In the genomic region with DNA sequence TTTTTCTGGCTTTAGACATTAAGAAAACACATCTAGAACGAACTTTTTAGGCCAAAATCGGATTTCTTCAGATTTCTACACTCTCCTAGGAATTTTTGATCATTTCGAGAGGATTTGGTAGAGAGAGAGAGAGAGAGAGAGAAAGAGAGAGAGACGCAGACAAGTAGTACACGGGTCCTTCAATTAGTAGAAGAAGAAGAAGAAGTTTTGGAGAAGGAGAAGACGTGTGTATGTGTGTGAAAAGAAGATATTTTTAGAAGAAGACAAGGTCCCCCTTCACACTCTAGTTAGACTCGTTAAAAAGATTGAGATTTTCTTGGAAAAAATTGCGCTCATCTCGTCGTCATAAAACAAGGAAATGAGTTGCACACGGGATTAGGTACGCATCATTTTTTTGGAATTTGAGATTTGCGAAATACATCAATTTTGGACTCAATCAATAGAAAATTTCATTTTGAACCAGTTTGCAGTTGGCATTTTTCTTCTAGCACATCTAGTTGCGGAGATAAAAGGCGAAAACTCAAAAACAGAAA, we compare ENCODE assay signal across 6 worm cellular contexts.
TF ChIP-seq lines count a peak whose summit lies in the region.

No protein-coding gene starts in this region.

TF ChIP-seq in whole organism, L1 larva, 84 proteins besides CTCF, POLR2A, EP300 and RAD21 (continues in another document):
- no peak for TF ChIP-seq aly-2 (tag; optimal IDR thresholded peaks at IDR 0.05; lab: Kevin White, UChicago)
- TF ChIP-seq nhr-84 (tag; optimal IDR thresholded peaks at IDR 0.05; lab: Kevin White, UChicago) = no peak
- TF ChIP-seq hlh-17 (GFP tag; optimal IDR thresholded peaks at IDR 0.05; lab: Kevin White, UChicago; ENCODE audit: borderline replicate concordance) = no peak
- peak; percentile 91 for TF ChIP-seq dsc-1 (tag; optimal IDR thresholded peaks at IDR 0.05; lab: Kevin White, UChicago)
- TF ChIP-seq unc-86 (tag; optimal IDR thresholded peaks at IDR 0.05; lab: Kevin White, UChicago) = peak; percentile 53
- TF ChIP-seq fkh-10 (GFP tag; optimal IDR thresholded peaks at IDR 0.05; lab: Kevin White, UChicago) = peak; percentile 12
- no peak for TF ChIP-seq nhr-90 (tag; optimal IDR thresholded peaks at IDR 0.05; lab: Kevin White, UChicago; ENCODE audit: poor library complexity)
- no peak for TF ChIP-seq mef-2 (tag; optimal IDR thresholded peaks at IDR 0.05; lab: Kevin White, UChicago)
- no peak for TF ChIP-seq ztf-11 (tag; optimal IDR thresholded peaks at IDR 0.05; lab: Kevin White, UChicago)
- TF ChIP-seq nhr-71 (tag; optimal IDR thresholded peaks at IDR 0.05; lab: Kevin White, UChicago) = peak; percentile 31
- TF ChIP-seq aha-1 (tag; optimal IDR thresholded peaks at IDR 0.05; lab: Kevin White, UChicago) = no peak
- TF ChIP-seq ceh-88 (GFP tag; IDR thresholded peaks at IDR 0.05; lab: Robert Waterston, UW) = no peak
- TF ChIP-seq ceh-63 (GFP tag; optimal IDR thresholded peaks at IDR 0.05; lab: Kevin White, UChicago) = no peak
- TF ChIP-seq mab-9 (GFP tag; IDR thresholded peaks at IDR 0.05; lab: Robert Waterston, UW) = no peak

TF ChIP-seq in whole organism, L2 larva, 48 proteins besides CTCF, POLR2A, EP300 and RAD21:
- TF ChIP-seq elt-1 (tag; optimal IDR thresholded peaks at IDR 0.05; lab: Kevin White, UChicago) = no peak
- no peak for TF ChIP-seq nhr-12 (tag; optimal IDR thresholded peaks at IDR 0.05; lab: Kevin White, UChicago)
- peak; percentile 9 for TF ChIP-seq C34F6.9 (tag; optimal IDR thresholded peaks at IDR 0.05; lab: Kevin White, UChicago)
- TF ChIP-seq nhr-25 (tag; optimal IDR thresholded peaks at IDR 0.05; lab: Kevin White, UChicago) = no peak
- no peak for TF ChIP-seq aly-2 (tag; optimal IDR thresholded peaks at IDR 0.05; lab: Kevin White, UChicago)
- TF ChIP-seq nhr-129 (tag; optimal IDR thresholded peaks at IDR 0.05; lab: Kevin White, UChicago) = no peak
- no peak for TF ChIP-seq nhr-23 (tag; optimal IDR thresholded peaks at IDR 0.05; lab: Kevin White, UChicago)
- TF ChIP-seq nhr-21 (tag; optimal IDR thresholded peaks at IDR 0.05; lab: Kevin White, UChicago) = no peak
- peak in 1 of 2 experiments; percentile 3 for TF ChIP-seq lsy-2 (tag; optimal IDR thresholded peaks at IDR 0.05; lab: Kevin White, UChicago)
- TF ChIP-seq sma-9 (GFP tag; optimal IDR thresholded peaks at IDR 0.05; lab: Kevin White, UChicago) = peak; percentile 41
- no peak for TF ChIP-seq sma-9 (tag; optimal IDR thresholded peaks at IDR 0.05; lab: Kevin White, UChicago)

TF ChIP-seq in whole organism, L4 larva, 104 proteins besides CTCF, POLR2A, EP300 and RAD21:
- TF ChIP-seq aha-1 (tag; lab: Kevin White, UChicago) = peak; percentile 51
- no peak for TF ChIP-seq skn-1 (tag; optimal IDR thresholded peaks at IDR 0.05; lab: Kevin White, UChicago)
TF ChIP-seq in whole organism, L4 larva: peak in this region for 1.

TF ChIP-seq in whole organism, late embryonic, 69 proteins besides CTCF, POLR2A, EP300 and RAD21:
- TF ChIP-seq nhr-232 (tag; optimal IDR thresholded peaks at IDR 0.05; lab: Kevin White, UChicago) (no peak), unc-42 (tag; optimal IDR thresholded peaks at IDR 0.05; lab: Kevin White, UChicago) (peak; percentile 57)

TF ChIP-seq in whole organism, mixed stage, embryonic, 35 proteins besides CTCF, POLR2A, EP300 and RAD21:
- TF ChIP-seq ceh-39 (tag; optimal IDR thresholded peaks at IDR 0.05; lab: Kevin White, UChicago) = no peak
- peak; percentile 77 for TF ChIP-seq ces-1 (GFP tag; optimal IDR thresholded peaks at IDR 0.05; lab: Kevin White, UChicago)
TF ChIP-seq in whole organism, mixed stage, embryonic: peak in this region for 1.

TF ChIP-seq in whole organism, young adult, 124 proteins besides CTCF, POLR2A, EP300 and RAD21:
- TF ChIP-seq hlh-12 (tag; optimal IDR thresholded peaks at IDR 0.05; lab: Kevin White, UChicago) (no peak), B0261.1 (tag; optimal IDR thresholded peaks at IDR 0.05; lab: Kevin White, UChicago) (peak; percentile 6)
